Worm (Caenorhabditis elegans): ENCODE measurements around the gene T01B11.1.

ce11 chrIV:8454076-8454475 is 7.1 kb downstream of the T01B11.1 start:
- TF ChIP-seq ama-1 (optimal IDR thresholded peaks at IDR 0.05) (no peak), tbx-11 (GFP tag; IDR thresholded peaks at IDR 0.05) (no peak), flt-1 (GFP tag; IDR thresholded peaks at IDR 0.05) (no peak), scrt-1 (GFP tag; IDR thresholded peaks at IDR 0.05) (no peak), sea-1 (GFP tag; conservative IDR thresholded peaks at IDR 0.05) (no peak), ceh-36 (tag; optimal IDR thresholded peaks at IDR 0.05) (no peak)
